Worm (Caenorhabditis elegans): ENCODE measurements around the gene ZK632.14.

Gene ZK632.14

ce11 chrIII:9807560-9808046 is 5.6 kb upstream of the ZK632.14 start (continued):
- TF ChIP-seq Y48G9A.11 (GFP tag; IDR thresholded peaks at IDR 0.05) (no peak), mes-2 (tag; optimal IDR thresholded peaks at IDR 0.05; ENCODE audit: poor library complexity, severe bottlenecking) (no peak), ZK546.5 (tag; optimal IDR thresholded peaks at IDR 0.05) (no peak), hif-1 (tag; optimal IDR thresholded peaks at IDR 0.05) (no peak), pqm-1 (tag; optimal IDR thresholded peaks at IDR 0.05) (no peak), F37D6.2 (tag; optimal IDR thresholded peaks at IDR 0.05) (no peak), daf-12 (tag; optimal IDR thresholded peaks at IDR 0.05) (no peak), hlh-11 (tag; optimal IDR thresholded peaks at IDR 0.05) (peak; percentile 81), nhr-102 (tag; optimal IDR thresholded peaks at IDR 0.05) (no peak), snpc-1.2 (GFP tag; IDR thresholded peaks at IDR 0.05) (no peak), dmd-8 (GFP tag; IDR thresholded peaks at IDR 0.05) (no peak), dve-1 (tag; optimal IDR thresholded peaks at IDR 0.05; ENCODE audit: insufficient read depth) (peak; percentile 61), daf-16 (GFP tag; optimal IDR thresholded peaks at IDR 0.05) (no peak), daf-16 (tag; optimal IDR thresholded peaks at IDR 0.05) (peak; percentile 13), spr-3 (GFP tag; optimal IDR thresholded peaks at IDR 0.05) (no peak), nhr-237 (tag; optimal IDR thresholded peaks at IDR 0.05) (no peak), R02D3.7 (tag; optimal IDR thresholded peaks at IDR 0.05) (no peak), ctbp-1 (GFP tag; IDR thresholded peaks at IDR 0.05) (no peak), php-3 (GFP tag; IDR thresholded peaks at IDR 0.05) (peak; percentile 94), zfp-2 (tag; optimal IDR thresholded peaks at IDR 0.05) (no peak), madf-9 (GFP tag; conservative IDR thresholded peaks at IDR 0.05) (no peak), madf-5 (GFP tag; IDR thresholded peaks at IDR 0.05) (no peak), nhr-77 (tag; optimal IDR thresholded peaks at IDR 0.05) (peak; percentile 45), lin-15B (tag; optimal IDR thresholded peaks at IDR 0.05) (no peak), nhr-25 (tag; optimal IDR thresholded peaks at IDR 0.05; ENCODE audit: borderline replicate concordance, insufficient read depth) (no peak), zip-11 (GFP tag; IDR thresholded peaks at IDR 0.05) (no peak), egl-27 (tag; optimal IDR thresholded peaks at IDR 0.05) (no peak), dmd-9 (GFP tag; IDR thresholded peaks at IDR 0.05) (no peak), zfp-3 (GFP tag; conservative IDR thresholded peaks at IDR 0.05) (no peak), mep-1 (tag; optimal IDR thresholded peaks at IDR 0.05) (peak; percentile 63), nhr-111 (GFP tag; optimal IDR thresholded peaks at IDR 0.05) (no peak), duxl-1 (tag; optimal IDR thresholded peaks at IDR 0.05; ENCODE audit: poor library complexity) (no peak), mdl-1 (tag; optimal IDR thresholded peaks at IDR 0.05) (peak; percentile 23 to 79), mxl-3 (GFP tag; optimal IDR thresholded peaks at IDR 0.05) (peak; percentile 79)

- TF ChIP-seq lin-38 (GFP tag; IDR thresholded peaks at IDR 0.05) (peak; percentile 53), mes-2 (tag; optimal IDR thresholded peaks at IDR 0.05; ENCODE audit: poor library complexity, severe bottlenecking) (peak; percentile 35), T20F7.1 (GFP tag; optimal IDR thresholded peaks at IDR 0.05) (peak; percentile 37), hif-1 (tag; optimal IDR thresholded peaks at IDR 0.05) (peak in 1 of 2 experiments; percentile 54), hlh-30 (tag; optimal IDR thresholded peaks at IDR 0.05; ENCODE audit: insufficient read depth) (peak; percentile 9), lim-7 (GFP tag; IDR thresholded peaks at IDR 0.05) (no peak), mdt-29 (GFP tag; IDR thresholded peaks at IDR 0.05) (no peak), lsy-2 (tag; optimal IDR thresholded peaks at IDR 0.05) (peak in 1 of 2 experiments; percentile 37), dve-1 (tag; optimal IDR thresholded peaks at IDR 0.05; ENCODE audit: insufficient read depth) (peak; percentile 3), cey-2 (tag; optimal IDR thresholded peaks at IDR 0.05; ENCODE audit: borderline replicate concordance, insufficient read depth) (no peak)
These were observed 5.1 kb upstream of the ZK632.14 start, which contains the start of gene gtap-2 for ce11 chrIII:9808179-9808578. gtap-2 (plus strand) TSS chrIII:9808544.

All from whole organism, L4 larva.